Fruit fly (Drosophila melanogaster): ENCODE data around the gene in.

The in gene

dm6 chr3L:20366674-20367372 lies at the start of gene in, which contains the start of gene Toll-9:
Gene in, plus strand, starts transcription at chr3L:20367198.
Gene Toll-9, minus strand, starts transcription at chr3L:20366724.
- peak; percentile 33; the same call in 1 of the 2 replicates for TF ChIP-seq CG15336 (GFP tag; IDR thresholded peaks at IDR 0.05)
- TF ChIP-seq OdsH (GFP tag; optimal IDR thresholded peaks at IDR 0.05), result no peak
- TF ChIP-seq esn (GFP tag; optimal IDR thresholded peaks at IDR 0.05), result no peak
- TF ChIP-seq CG3919 (GFP tag; optimal IDR thresholded peaks at IDR 0.05), result no peak
- TF ChIP-seq CG1621 (tag; optimal IDR thresholded peaks at IDR 0.05), result peak; percentile 59
- TF ChIP-seq CG11902 (GFP tag; optimal IDR thresholded peaks at IDR 0.05), result no peak
- no peak for TF ChIP-seq CG16779 (tag; optimal IDR thresholded peaks at IDR 0.05)
- TF ChIP-seq Sox14 (GFP tag; optimal IDR thresholded peaks at IDR 0.05), result no peak
- peak; percentile 28; the same call in 1 of the 3 replicates for TF ChIP-seq eg (GFP tag; IDR thresholded peaks at IDR 0.05)
- TF ChIP-seq CG31627 (GFP tag; optimal IDR thresholded peaks at IDR 0.05), result no peak
- no peak for TF ChIP-seq Sox102F (GFP tag; optimal IDR thresholded peaks at IDR 0.05)
- TF ChIP-seq CG8119 (GFP tag; IDR thresholded peaks at IDR 0.05), result peak; percentile 39; the same call in 1 of the 3 replicates
- peak; percentile 48 for TF ChIP-seq CG6854 (GFP tag; optimal IDR thresholded peaks at IDR 0.05)

- TF ChIP-seq CG15336 (GFP tag; IDR thresholded peaks at IDR 0.05) (no peak), svp (GFP tag) (peak; percentile 69)
These were observed 49.2 kb upstream of the in start for dm6 chr3L:20317751-20318150.

dm6 chr3L:20320044-20320443 lies 47.0 kb upstream of the in start:
- TF ChIP-seq CG10669 (GFP tag; optimal IDR thresholded peaks at IDR 0.05), result no peak
- TF ChIP-seq Eip78C (GFP tag), result no peak
- TF ChIP-seq Sox15 (GFP tag; optimal IDR thresholded peaks at IDR 0.05), result no peak
- TF ChIP-seq spab (GFP tag; optimal IDR thresholded peaks at IDR 0.05), result no peak
- TF ChIP-seq CG11294 (GFP tag; IDR thresholded peaks at IDR 0.05), result no peak
- TF ChIP-seq Eip93F (GFP tag; optimal IDR thresholded peaks at IDR 0.05), result no peak
- no peak for TF ChIP-seq Hr4 (GFP tag; optimal IDR thresholded peaks at IDR 0.05)
- TF ChIP-seq Met (GFP tag; optimal IDR thresholded peaks at IDR 0.05), result no peak
- no peak for TF ChIP-seq CG8632 (GFP tag; optimal IDR thresholded peaks at IDR 0.05)
- no peak for TF ChIP-seq CG31627 (GFP tag; optimal IDR thresholded peaks at IDR 0.05)
- TF ChIP-seq Ets21C (GFP tag; optimal IDR thresholded peaks at IDR 0.05), result no peak

- no peak for TF ChIP-seq acj6 (GFP tag; optimal IDR thresholded peaks at IDR 0.05)
- TF ChIP-seq CG11762 (GFP tag; optimal IDR thresholded peaks at IDR 0.05; ENCODE audit: insufficient read depth), result no peak
- TF ChIP-seq Smox (GFP tag; optimal IDR thresholded peaks at IDR 0.05), result no peak
- TF ChIP-seq CG16779 (tag; optimal IDR thresholded peaks at IDR 0.05), result no peak
These were observed 46.3 kb upstream of the in start, which contains the start of gene Spn77Bb for dm6 chr3L:20320652-20321051. Gene Spn77Bb, plus strand, starts transcription at chr3L:20320952.

dm6 chr3L:20342334-20342733 lies 24.7 kb upstream of the in start, which contains the start of gene Spn77Bc:
Gene Spn77Bc, plus strand, starts transcription at chr3L:20342634.
- TF ChIP-seq CG10669 (GFP tag; optimal IDR thresholded peaks at IDR 0.05), result no peak
- TF ChIP-seq Hr39 (GFP tag; optimal IDR thresholded peaks at IDR 0.05), result no peak
- TF ChIP-seq CG10631 (GFP tag; optimal IDR thresholded peaks at IDR 0.05), result no peak

dm6 chr3L:20347762-20348580 lies 19.0 kb upstream of the in start, which contains the start of the genes Rbbp5 and eRF1:
Gene Rbbp5, minus strand, starts transcription at chr3L:20347942.
Gene eRF1, plus strand, starts transcription at chr3L:20348355.
- no peak; the same call in 2 of the 3 replicates for TF ChIP-seq eg (GFP tag; IDR thresholded peaks at IDR 0.05)
- TF ChIP-seq Ets21C (GFP tag; optimal IDR thresholded peaks at IDR 0.05), result peak; percentile 60
- TF ChIP-seq Hr39 (GFP tag; optimal IDR thresholded peaks at IDR 0.05), result no peak
- peak; percentile 51; the same call in 1 of the 2 replicates for TF ChIP-seq Gug (GFP tag; IDR thresholded peaks at IDR 0.05)
- peak; percentile 72 for TF ChIP-seq CG31627 (GFP tag; optimal IDR thresholded peaks at IDR 0.05)
- TF ChIP-seq dsx (GFP tag; optimal IDR thresholded peaks at IDR 0.05; ENCODE audit: poor library complexity, severe bottlenecking), result peak; percentile 51
- peak; percentile 39 for TF ChIP-seq CG7368 (GFP tag; optimal IDR thresholded peaks at IDR 0.05)
- no peak for TF ChIP-seq CG8119 (GFP tag; IDR thresholded peaks at IDR 0.05)
- TF ChIP-seq CG11902 (GFP tag; optimal IDR thresholded peaks at IDR 0.05), result peak; percentile 60
- peak; percentile 45 for TF ChIP-seq CG8632 (GFP tag; optimal IDR thresholded peaks at IDR 0.05)
- peak; percentile 66 for TF ChIP-seq lz (GFP tag; optimal IDR thresholded peaks at IDR 0.05)
- TF ChIP-seq Sox14 (GFP tag; optimal IDR thresholded peaks at IDR 0.05), result peak; percentile 46
- TF ChIP-seq Hr4 (GFP tag; optimal IDR thresholded peaks at IDR 0.05), result peak; percentile 73
- peak; percentile 76 for TF ChIP-seq CG3032 (tag; optimal IDR thresholded peaks at IDR 0.05)
- peak; percentile 76 for TF ChIP-seq acj6 (GFP tag; optimal IDR thresholded peaks at IDR 0.05)
- peak; percentile 45; the same call in 1 of the 2 replicates for TF ChIP-seq CG11294 (GFP tag; IDR thresholded peaks at IDR 0.05)
- no peak for TF ChIP-seq salr (GFP tag; optimal IDR thresholded peaks at IDR 0.05)
- TF ChIP-seq CG8319 (GFP tag; optimal IDR thresholded peaks at IDR 0.05), result peak; percentile 36
- peak; percentile 51 for TF ChIP-seq Sox15 (GFP tag; optimal IDR thresholded peaks at IDR 0.05)
- TF ChIP-seq fd59A (GFP tag; optimal IDR thresholded peaks at IDR 0.05), result no peak

All from whole organism, prepupa.